Worm (Caenorhabditis elegans) whole organism, mixed stage, embryonic: Measurements from ENCODE around the gene F39H12.3.

Experiments
- ceh-43 ChIP-seq: fragments of 200-800 bp; sonication (Bioruptor generic); optimal IDR thresholded peaks from 2 replicates; lab custom pipeline; 2018; ENCODE audit warnings: mild to moderate bottlenecking, missing genetic modification characterization, moderate library complexity, missing compliant biosample characterization
- nhr-12 ChIP-seq: fragments of 150-350 bp; optimal IDR thresholded peaks from 2 replicates; lab custom pipeline; 2014; ENCODE audit warnings: missing biosample characterization, missing genetic modification characterization
- nhr-28 ChIP-seq: fragments of 150-350 bp; optimal IDR thresholded peaks from 2 replicates; lab custom pipeline; 2014; ENCODE audit warnings: missing biosample characterization, missing genetic modification characterization
- sptf-1 ChIP-seq: sonication (generic microtip); optimal IDR thresholded peaks from 2 replicates; lab custom pipeline; 2017; ENCODE audit warnings: mild to moderate bottlenecking, missing genetic modification characterization, moderate library complexity, missing compliant biosample characterization
- unc-62 ChIP-seq: fragments of 150-350 bp; optimal IDR thresholded peaks from 2 replicates; lab custom pipeline; 2014; ENCODE audit warnings: missing biosample characterization, missing genetic modification reagents, missing genetic modification characterization

DNA sequence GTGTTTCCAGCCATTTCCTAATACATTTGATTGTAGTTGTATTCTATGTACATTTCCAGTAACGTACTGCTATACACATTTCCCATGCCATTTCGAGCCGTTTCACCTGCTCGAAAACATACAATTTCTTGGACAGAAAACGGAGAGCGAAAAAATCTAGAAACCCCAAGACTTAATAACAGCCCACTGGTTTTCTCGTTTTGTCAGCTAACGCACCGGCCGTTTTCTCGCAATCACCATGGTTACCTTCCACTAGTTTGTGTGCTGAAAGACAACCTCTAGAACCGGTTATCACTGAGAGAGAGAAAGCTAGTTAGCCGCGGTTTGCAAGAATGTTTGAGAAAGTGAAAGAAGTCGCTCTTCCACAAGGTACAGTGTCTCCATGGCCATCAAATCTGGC, 11.1 kb downstream of the F39H12.3 start:
- TF ChIP-seq nhr-28 (tag; lab: Kevin White, UChicago): no peak
- no peak for TF ChIP-seq nhr-12 (tag; lab: Kevin White, UChicago)
- TF ChIP-seq ceh-43 (GFP tag; lab: Kevin White, UChicago): no peak
- TF ChIP-seq sptf-1: no peak
- no peak for TF ChIP-seq unc-62 (GFP tag; lab: Kevin White, UChicago)
